Worm (Caenorhabditis elegans): ENCODE data around the gene nduc-2.
A peak's percentile ranks its signal among the peaks of the same experiment; 100 is the strongest.

The nduc-2 gene

DNA sequence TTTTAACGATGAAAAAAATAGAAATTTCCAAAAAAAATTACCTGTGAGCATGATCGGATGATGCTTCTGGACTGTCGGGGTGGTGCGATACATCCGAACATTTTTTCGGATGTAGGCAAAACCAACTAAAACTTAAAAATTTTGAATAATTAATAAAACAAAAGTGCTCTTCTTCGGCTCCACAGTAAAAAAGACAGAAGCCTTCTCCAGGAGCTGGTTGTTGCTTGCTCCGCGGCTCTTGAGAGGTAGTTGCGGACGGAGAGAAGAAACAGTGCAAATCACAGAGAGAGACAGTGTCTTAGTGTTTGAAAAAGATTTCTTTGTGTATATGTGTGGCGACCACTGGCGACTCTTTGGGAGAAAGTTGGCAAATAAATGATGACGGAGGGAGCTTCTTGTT lies 30.4 kb upstream of the nduc-2 start, which contains the start of gene gldi-9:
Gene gldi-9 (minus strand): TSS at position 101 of the 400 bp plus-strand sequence.
- TF ChIP-seq ceh-28 (tag; optimal IDR thresholded peaks at IDR 0.05) (no peak), ZK546.5 (tag; optimal IDR thresholded peaks at IDR 0.05) (no peak), ztf-11 (tag; optimal IDR thresholded peaks at IDR 0.05) (no peak), F44E2.7 (GFP tag; IDR thresholded peaks at IDR 0.05) (no peak), vab-7 (GFP tag; IDR thresholded peaks at IDR 0.05) (no peak), lir-3 (tag; optimal IDR thresholded peaks at IDR 0.05) (no peak)

DNA sequence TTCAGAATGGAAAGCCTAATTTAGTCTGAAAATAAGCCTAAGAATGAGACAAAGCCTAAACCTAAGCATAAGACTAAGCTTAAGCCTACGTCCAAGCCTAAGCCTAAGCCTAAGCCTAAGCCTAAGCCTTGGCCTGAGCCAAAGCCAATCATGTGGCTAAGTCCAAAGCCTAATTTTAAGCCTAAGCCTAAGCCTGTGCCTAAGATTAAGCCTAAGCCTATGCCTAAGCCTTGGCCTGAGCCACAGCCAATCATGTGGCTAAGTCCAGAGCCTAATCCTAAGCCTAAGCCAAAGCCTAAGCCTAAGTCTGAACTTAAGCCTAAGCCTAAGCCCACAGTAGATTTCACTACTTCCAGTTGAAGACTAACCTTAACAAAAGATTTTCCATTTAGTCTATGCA lies 29.2 kb upstream of the nduc-2 start:
- 0 out of 2 replicates have a peak, but pooled peaks have one; percentile 34 for TF ChIP-seq Y105C5A.15 (GFP tag; IDR thresholded peaks at IDR 0.05)
- TF ChIP-seq skn-1 (tag; optimal IDR thresholded peaks at IDR 0.05) = no peak
- no peak for TF ChIP-seq nhr-42 (GFP tag; IDR thresholded peaks at IDR 0.05)
- TF ChIP-seq dmd-9 (GFP tag; IDR thresholded peaks at IDR 0.05) = no peak
- no peak for TF ChIP-seq T20F7.1 (GFP tag; optimal IDR thresholded peaks at IDR 0.05)
- 0 out of 2 replicates have a peak, but pooled peaks have one; percentile 7 for TF ChIP-seq madf-9 (GFP tag; conservative IDR thresholded peaks at IDR 0.05)
- no peak for TF ChIP-seq nhr-77 (tag; optimal IDR thresholded peaks at IDR 0.05)

DNA sequence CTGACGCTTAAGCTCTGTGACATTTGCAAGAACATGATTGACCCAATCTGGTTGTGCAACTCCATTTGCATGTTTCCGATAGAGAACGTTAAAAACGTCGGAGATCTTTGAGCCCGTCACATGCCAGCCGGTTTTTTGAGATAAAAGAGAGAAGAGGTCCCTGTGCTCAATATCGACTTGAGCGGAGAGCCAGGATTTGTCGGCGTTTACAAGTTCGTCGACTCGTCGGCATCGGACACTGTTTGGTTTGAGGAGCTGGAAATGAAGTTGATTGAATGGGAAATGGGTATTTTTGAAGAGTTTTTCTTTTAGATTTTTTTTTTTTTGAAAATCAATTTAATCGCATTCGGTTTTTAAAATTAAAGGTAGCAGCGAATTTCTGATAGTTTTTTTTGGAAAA lies 28.6 kb upstream of the nduc-2 start:
- TF ChIP-seq snpc-1.2 (GFP tag; IDR thresholded peaks at IDR 0.05) = no peak
- peak; percentile 53 for TF ChIP-seq aha-1 (tag)

DNA sequence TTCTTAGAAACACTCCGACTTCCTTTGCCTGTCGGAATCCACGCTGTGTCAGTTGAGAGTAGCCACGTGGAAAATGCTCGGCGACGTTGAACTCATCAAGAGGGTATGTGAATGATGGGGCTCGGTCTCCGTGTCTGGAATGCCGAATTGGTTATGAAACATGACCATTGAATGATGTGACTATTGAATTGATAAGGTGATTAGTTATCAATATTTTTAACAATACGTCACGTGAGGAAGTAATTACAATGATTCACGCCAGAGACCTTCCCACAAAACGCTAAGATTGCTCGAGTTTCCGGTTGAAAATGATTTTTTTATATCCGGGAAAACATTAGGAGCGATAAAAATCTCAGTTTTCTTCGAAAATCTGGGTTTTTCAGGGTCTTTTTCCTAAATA lies 27.3 kb upstream of the nduc-2 start:
- TF ChIP-seq mxl-3 (GFP tag; optimal IDR thresholded peaks at IDR 0.05) = no peak
- peak; percentile 23 for TF ChIP-seq hlh-11 (tag; optimal IDR thresholded peaks at IDR 0.05)
- peak; percentile 7 for TF ChIP-seq hlh-30 (tag; optimal IDR thresholded peaks at IDR 0.05; ENCODE audit: insufficient read depth)
- TF ChIP-seq dmd-6 (GFP tag; IDR thresholded peaks at IDR 0.05) = peak; percentile 46; the same call in 1 of the 2 replicates
- no peak for TF ChIP-seq madf-5 (GFP tag; IDR thresholded peaks at IDR 0.05)
- TF ChIP-seq lin-38 (GFP tag; IDR thresholded peaks at IDR 0.05) = peak; percentile 21; the same call in 1 of the 2 replicates
- TF ChIP-seq egl-43 (GFP tag; IDR thresholded peaks at IDR 0.05) = no peak
- no peak for TF ChIP-seq cey-2 (tag; optimal IDR thresholded peaks at IDR 0.05; ENCODE audit: borderline replicate concordance, insufficient read depth)
- no peak for TF ChIP-seq daf-16 (GFP tag; optimal IDR thresholded peaks at IDR 0.05)
- TF ChIP-seq daf-16 (tag; optimal IDR thresholded peaks at IDR 0.05) = peak; percentile 17
- no peak for TF ChIP-seq ctbp-1 (GFP tag; IDR thresholded peaks at IDR 0.05)
- TF ChIP-seq nhr-42 (GFP tag; IDR thresholded peaks at IDR 0.05) = no peak
- TF ChIP-seq madf-9 (GFP tag; conservative IDR thresholded peaks at IDR 0.05) = no peak
- peak; percentile 49 for TF ChIP-seq nhr-28 (tag; optimal IDR thresholded peaks at IDR 0.05)
- no peak for TF ChIP-seq ceh-62 (tag; optimal IDR thresholded peaks at IDR 0.05)
- TF ChIP-seq pqm-1 (tag; optimal IDR thresholded peaks at IDR 0.05) = peak; percentile 31
- TF ChIP-seq vab-7 (GFP tag; IDR thresholded peaks at IDR 0.05) = no peak
- no peak for TF ChIP-seq unc-39 (tag; optimal IDR thresholded peaks at IDR 0.05)
- no peak for TF ChIP-seq spr-3 (GFP tag; optimal IDR thresholded peaks at IDR 0.05)

DNA sequence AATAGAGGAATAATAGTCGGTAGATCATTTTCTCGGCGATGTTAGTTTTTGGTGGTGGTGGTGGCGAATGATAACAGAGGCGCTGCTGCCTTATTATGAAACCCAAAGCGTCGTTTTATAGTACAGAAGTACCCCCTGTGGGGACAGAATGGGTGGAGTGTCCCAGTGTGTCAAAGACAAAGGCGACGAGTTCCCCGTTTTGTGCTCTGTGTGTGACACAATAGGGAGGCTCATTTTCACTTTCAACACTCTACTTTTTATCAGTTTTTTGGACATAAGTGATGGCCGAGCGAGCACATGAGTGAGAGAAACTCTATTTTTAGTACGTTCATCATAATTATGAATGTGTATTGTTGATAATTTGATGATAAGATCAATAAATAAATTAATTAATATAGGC lies 25.9 kb upstream of the nduc-2 start, which contains the start of gene pho-9:
Gene pho-9 (minus strand): TSS at position 91 of the 400 bp plus-strand sequence.
- TF ChIP-seq lin-1 (GFP tag; IDR thresholded peaks at IDR 0.05) (peak; percentile 80; the same call in 1 of the 2 replicates), lin-13 (GFP tag; optimal IDR thresholded peaks at IDR 0.05) (peak; percentile 40), unc-39 (tag; optimal IDR thresholded peaks at IDR 0.05) (no peak), mxl-3 (GFP tag; optimal IDR thresholded peaks at IDR 0.05) (peak; percentile 63), ama-1 (optimal IDR thresholded peaks at IDR 0.05) (no peak), daf-16 (GFP tag; optimal IDR thresholded peaks at IDR 0.05) (peak in 1 of 2 experiments; percentile 3), daf-16 (tag; optimal IDR thresholded peaks at IDR 0.05) (peak; percentile 85), pqm-1 (tag; optimal IDR thresholded peaks at IDR 0.05) (peak; percentile 87), hif-1 (tag; optimal IDR thresholded peaks at IDR 0.05) (peak in 1 of 2 experiments; percentile 1), nhr-41 (GFP tag; IDR thresholded peaks at IDR 0.05) (peak; percentile 50; the same call in 1 of the 2 replicates), dve-1 (tag; optimal IDR thresholded peaks at IDR 0.05; ENCODE audit: insufficient read depth) (peak; percentile 93), mep-1 (tag; optimal IDR thresholded peaks at IDR 0.05) (peak; percentile 17), nhr-48 (tag; optimal IDR thresholded peaks at IDR 0.05) (peak; percentile 95), nhr-237 (tag; optimal IDR thresholded peaks at IDR 0.05) (no peak), nhr-10 (tag; optimal IDR thresholded peaks at IDR 0.05) (peak; percentile 17), Y105C5A.15 (GFP tag; IDR thresholded peaks at IDR 0.05) (no peak), ctbp-1 (GFP tag; IDR thresholded peaks at IDR 0.05) (no peak), hlh-11 (tag; optimal IDR thresholded peaks at IDR 0.05) (peak; percentile 92), saeg-2 (GFP tag; IDR thresholded peaks at IDR 0.05) (0 out of 2 replicates have a peak, but pooled peaks have one; percentile 38), aha-1 (tag) (peak; percentile 98), lin-29 (GFP tag; IDR thresholded peaks at IDR 0.05) (no peak), nhr-102 (tag; optimal IDR thresholded peaks at IDR 0.05) (peak; percentile 80)
